Fruit fly (Drosophila melanogaster) whole organism: ENCODE data around the gene lectin-33A.

Source experiments
- CG8478 ChIP-seq: fragments of >200 bp; optimal IDR thresholded peaks from 2 replicates; lab custom pipeline; 2018; ENCODE audit warnings: inconsistent platforms
- pan ChIP-seq: fragments of >200 bp; optimal IDR thresholded peaks from 2 replicates; lab custom pipeline; 2017
- usp ChIP-seq: fragments of >200 bp; optimal IDR thresholded peaks from 2 replicates; lab custom pipeline; 2017; ENCODE audit warnings: missing biosample characterization, missing genetic modification characterization, mixed read lengths

dm6 chr2L:11015320-11015719 lies 13.4 kb downstream of the lectin-33A start, which contains the start of gene Acp32CD:
- TF ChIP-seq CG8478 (lab: Kevin White, UChicago): no peak
- TF ChIP-seq pan: no peak
- TF ChIP-seq usp (GFP tag; lab: Kevin White, UChicago): no peak
